Worm (Caenorhabditis elegans): ENCODE results near the gene lsm-3.
A peak's percentile ranks its signal among the peaks of the same experiment; 100 is the strongest.

Gene lsm-3

ce11 chrIV:13398728-13399127 lies 11.7 kb downstream of the lsm-3 start, which contains the start of gene Y62E10A.13:
TSS of gene Y62E10A.13 (minus strand) at chrIV:13399053.
- TF ChIP-seq lsl-1 (GFP tag; optimal IDR thresholded peaks at IDR 0.05) (peak; percentile 28), bed-1 (GFP tag; IDR thresholded peaks at IDR 0.05) (0 out of 2 replicates have a peak, but pooled peaks have one; percentile 34), snpc-4 (GFP tag; optimal IDR thresholded peaks at IDR 0.05) (no peak), snpc-4 (tag; optimal IDR thresholded peaks at IDR 0.05) (peak in 2 of 4 experiments; percentile 8 to 62), B0261.1 (tag; optimal IDR thresholded peaks at IDR 0.05) (no peak), mcd-1 (GFP tag; IDR thresholded peaks at IDR 0.05) (no peak), tlf-1 (GFP tag; optimal IDR thresholded peaks at IDR 0.05) (peak; percentile 42), F55B11.4 (tag; optimal IDR thresholded peaks at IDR 0.05; ENCODE audit: borderline replicate concordance, insufficient read depth) (no peak), lir-1 (GFP tag; conservative IDR thresholded peaks at IDR 0.05) (no peak), gei-17 (GFP tag; optimal IDR thresholded peaks at IDR 0.05) (no peak), pbrm-1 (GFP tag; IDR thresholded peaks at IDR 0.05) (no peak), attf-6 (GFP tag; IDR thresholded peaks at IDR 0.05) (peak; percentile 41; the same call in 1 of the 2 replicates), ceh-58 (GFP tag; IDR thresholded peaks at IDR 0.05) (no peak), ztf-6 (GFP tag; IDR thresholded peaks at IDR 0.05) (no peak), ceh-27 (GFP tag; optimal IDR thresholded peaks at IDR 0.05) (no peak), ztf-26 (tag; optimal IDR thresholded peaks at IDR 0.05) (no peak), Y53G8AR.9 (GFP tag; conservative IDR thresholded peaks at IDR 0.05) (peak; percentile 43; the same call in 1 of the 2 replicates), lin-40 (tag; optimal IDR thresholded peaks at IDR 0.05) (no peak), F37B4.10 (GFP tag; IDR thresholded peaks at IDR 0.05) (no peak), repo-1 (tag; optimal IDR thresholded peaks at IDR 0.05) (peak; percentile 4), hrde-1 (tag; optimal IDR thresholded peaks at IDR 0.05; ENCODE audit: borderline replicate concordance) (peak; percentile 51), F49E8.2 (tag; optimal IDR thresholded peaks at IDR 0.05; ENCODE audit: insufficient read depth) (peak; percentile 46), dpff-1 (tag; optimal IDR thresholded peaks at IDR 0.05) (peak; percentile 25), pha-4 (tag; optimal IDR thresholded peaks at IDR 0.05) (no peak), dox-1 (GFP tag; IDR thresholded peaks at IDR 0.05) (no peak), nhr-90 (tag; optimal IDR thresholded peaks at IDR 0.05) (no peak), lin-26 (GFP tag; IDR thresholded peaks at IDR 0.05) (no peak), ccch-3 (GFP tag; optimal IDR thresholded peaks at IDR 0.05) (no peak), rcor-1 (GFP tag; IDR thresholded peaks at IDR 0.05) (0 out of 2 replicates have a peak, but pooled peaks have one; percentile 20), aptf-3 (GFP tag; IDR thresholded peaks at IDR 0.05) (no peak), nhr-27 (tag; optimal IDR thresholded peaks at IDR 0.05) (no peak), snpc-1.3 (tag; optimal IDR thresholded peaks at IDR 0.05; ENCODE audit: insufficient read depth) (peak; percentile 42), K12H6.12 (tag; optimal IDR thresholded peaks at IDR 0.05) (no peak), snpc-1.1 (tag; optimal IDR thresholded peaks at IDR 0.05; ENCODE audit: insufficient read depth) (peak; percentile 14), snpc-3.4 (tag; optimal IDR thresholded peaks at IDR 0.05) (peak; percentile 24), nhr-120 (GFP tag; IDR thresholded peaks at IDR 0.05) (no peak), sptf-2 (GFP tag; optimal IDR thresholded peaks at IDR 0.05) (no peak), unc-130 (GFP tag; optimal IDR thresholded peaks at IDR 0.05) (peak; percentile 49), attf-3 (GFP tag; conservative IDR thresholded peaks at IDR 0.05) (no peak), B0336.3 (GFP tag; IDR thresholded peaks at IDR 0.05) (peak; percentile 61; the same call in 1 of the 2 replicates), F52B5.7 (tag; optimal IDR thresholded peaks at IDR 0.05) (no peak), chd-7 (tag; optimal IDR thresholded peaks at IDR 0.05) (peak; percentile 50), madf-3 (GFP tag; IDR thresholded peaks at IDR 0.05) (0 out of 2 replicates have a peak, but pooled peaks have one; percentile 7), F23B12.7 (tag; optimal IDR thresholded peaks at IDR 0.05; ENCODE audit: insufficient read depth) (no peak), ztf-25 (GFP tag; IDR thresholded peaks at IDR 0.05) (no peak), mxl-1 (tag; optimal IDR thresholded peaks at IDR 0.05) (no peak), cebp-2 (GFP tag; IDR thresholded peaks at IDR 0.05) (peak; percentile 84; the same call in 1 of the 2 replicates), F57C9.4 (tag; optimal IDR thresholded peaks at IDR 0.05) (no peak)
